Worm (Caenorhabditis elegans) whole organism, L1 larva: ENCODE results near the gene nhr-116.

Source experiments
- Y116A8C.19 ChIP-seq: sonication (generic microtip); optimal IDR thresholded peaks from 2 replicates; lab custom pipeline; 2016; ENCODE audit warnings: missing compliant biosample characterization, missing genetic modification characterization, borderline replicate concordance
- aha-1 ChIP-seq: fragments of 150-350 bp; optimal IDR thresholded peaks from 2 replicates; lab custom pipeline; 2014; ENCODE audit warnings: missing biosample characterization, missing genetic modification characterization
- aly-2 ChIP-seq: fragments of 150-350 bp; optimal IDR thresholded peaks from 2 replicates; lab custom pipeline; 2014; ENCODE audit warnings: missing biosample characterization, missing genetic modification characterization
- ceh-88 ChIP-seq: fragments of 200-800 bp; sonication (Bioruptor generic); IDR thresholded peaks from 2 replicates; pipeline ENCODE4 v1.3.6; 2022; ENCODE audit warnings: missing genetic modification characterization, missing compliant biosample characterization
- ceh-90 ChIP-seq: sonication (generic microtip); optimal IDR thresholded peaks from 2 replicates; lab custom pipeline; 2016; ENCODE audit warnings: missing genetic modification characterization, missing compliant biosample characterization
- ces-1 ChIP-seq: fragments of 150-350 bp; optimal IDR thresholded peaks from 2 replicates; lab custom pipeline; 2014; ENCODE audit warnings: missing biosample characterization, missing genetic modification reagents, missing genetic modification characterization
- dpl-1 ChIP-seq, 3 experiments: fragments of 150-350 bp in 2 of 3; sonication (generic microtip) in 1 of 3; optimal IDR thresholded peaks; 2 replicates each; lab custom pipeline; 2014 to 2017; ENCODE audit warnings: missing biosample characterization in 3 of 3, missing genetic modification characterization in 3 of 3, missing genetic modification reagents in 3 of 3
- dsc-1 ChIP-seq: sonication (generic microtip); optimal IDR thresholded peaks from 2 replicates; lab custom pipeline; 2016; ENCODE audit warnings: mild to moderate bottlenecking, missing genetic modification characterization, missing compliant biosample characterization
- efl-1 ChIP-seq, 4 experiments: fragments of 150-350 bp; optimal IDR thresholded peaks in 3 of 4; peaks in 1 of 4; 1 replicate in 1 of 4; 2 replicates in 3 of 4; lab custom pipeline; 2014; ENCODE audit warnings: missing biosample characterization in 2 of 4, missing genetic modification characterization in 2 of 4, missing genetic modification reagents in 2 of 4
- egl-27 ChIP-seq, 2 experiments: fragments of 150-350 bp in 1 of 2; sonication (generic microtip); optimal IDR thresholded peaks; 3 replicates each; lab custom pipeline; 2017 to 2018; ENCODE audit warnings: missing biosample characterization in 2 of 2, missing genetic modification characterization in 2 of 2, missing genetic modification reagents in 2 of 2
- elt-2 ChIP-seq: sonication (generic microtip); optimal IDR thresholded peaks from 2 replicates; lab custom pipeline; 2016; ENCODE audit warnings: missing genetic modification characterization, mild to moderate bottlenecking, inconsistent platforms, missing compliant biosample characterization, missing genetic modification reagents
- fkh-10 ChIP-seq: sonication (generic microtip); optimal IDR thresholded peaks from 2 replicates; lab custom pipeline; 2017; ENCODE audit warnings: missing biosample characterization, missing genetic modification reagents, missing genetic modification characterization
- fkh-4 ChIP-seq: sonication (generic microtip); optimal IDR thresholded peaks from 2 replicates; lab custom pipeline; 2016; ENCODE audit warnings: missing compliant biosample characterization, missing genetic modification characterization, borderline replicate concordance
- hpl-2 ChIP-seq: fragments of 150-350 bp; optimal IDR thresholded peaks from 2 replicates; lab custom pipeline; 2014; ENCODE audit warnings: missing biosample characterization, missing genetic modification reagents, missing genetic modification characterization
- jun-1 ChIP-seq: fragments of 150-350 bp; optimal IDR thresholded peaks from 2 replicates; lab custom pipeline; 2014; ENCODE audit warnings: missing biosample characterization, missing genetic modification reagents, missing genetic modification characterization
- lin-14 ChIP-seq: fragments of 200-800 bp; sonication (Bioruptor generic); optimal IDR thresholded peaks from 2 replicates; lab custom pipeline; 2018; ENCODE audit warnings: mild to moderate bottlenecking, missing genetic modification characterization, moderate library complexity, missing compliant biosample characterization
- lsy-2 ChIP-seq, 2 experiments: fragments of 150-350 bp; optimal IDR thresholded peaks; 2 replicates each; lab custom pipeline; 2014; ENCODE audit warnings: missing biosample characterization in 2 of 2, missing genetic modification characterization in 2 of 2
- mdl-1 ChIP-seq, 2 experiments: fragments of 150-350 bp; optimal IDR thresholded peaks; 2 replicates each; lab custom pipeline; 2014 to 2017; ENCODE audit warnings: missing biosample characterization in 2 of 2, missing genetic modification characterization in 2 of 2, inconsistent platforms in 1 of 2
- mef-2 ChIP-seq: fragments of 150-350 bp; optimal IDR thresholded peaks from 2 replicates; lab custom pipeline; 2014; ENCODE audit warnings: missing biosample characterization, missing genetic modification characterization
- nhr-11 ChIP-seq: fragments of 150-350 bp; optimal IDR thresholded peaks from 2 replicates; lab custom pipeline; 2014; ENCODE audit warnings: missing biosample characterization, missing genetic modification characterization
- nhr-12 ChIP-seq: sonication (generic microtip); optimal IDR thresholded peaks from 2 replicates; lab custom pipeline; 2017; ENCODE audit warnings: missing biosample characterization, missing genetic modification characterization
- nhr-19 ChIP-seq: fragments of 200-800 bp; sonication (Bioruptor generic); conservative IDR thresholded peaks from 2 replicates; pipeline ENCODE4 v1.3.6; 2022; ENCODE audit warnings: missing genetic modification characterization, missing compliant biosample characterization
- nhr-20 ChIP-seq: sonication (generic microtip); optimal IDR thresholded peaks from 2 replicates; lab custom pipeline; 2016; ENCODE audit warnings: mild to moderate bottlenecking, missing genetic modification characterization, missing compliant biosample characterization
- nhr-28 ChIP-seq: fragments of 150-350 bp; optimal IDR thresholded peaks from 2 replicates; lab custom pipeline; 2014; ENCODE audit warnings: missing biosample characterization, missing genetic modification characterization
- nhr-71 ChIP-seq: sonication (generic microtip); optimal IDR thresholded peaks from 2 replicates; lab custom pipeline; 2016; ENCODE audit warnings: mild to moderate bottlenecking, missing genetic modification characterization, moderate library complexity, missing compliant biosample characterization
- nhr-77 ChIP-seq: fragments of 150-350 bp; optimal IDR thresholded peaks from 2 replicates; lab custom pipeline; 2014; ENCODE audit warnings: missing biosample characterization, missing genetic modification characterization
- nhr-85 ChIP-seq: sonication (generic microtip); peaks from one replicate; lab custom pipeline; 2016; ENCODE audit warnings: missing genetic modification characterization, inconsistent platforms, missing compliant biosample characterization
- pag-3 ChIP-seq: sonication (generic microtip); optimal IDR thresholded peaks from 2 replicates; lab custom pipeline; 2017; ENCODE audit warnings: missing genetic modification characterization, mild to moderate bottlenecking, missing compliant biosample characterization, antibody characterized with exemption, borderline replicate concordance; ENCODE audit not compliant: insufficient read depth
- rnt-1 ChIP-seq: sonication (generic microtip); optimal IDR thresholded peaks from 2 replicates; lab custom pipeline; 2016; ENCODE audit warnings: mild to moderate bottlenecking, missing genetic modification characterization, moderate library complexity, missing compliant biosample characterization
- sup-37 ChIP-seq: fragments of 200-800 bp; sonication (Bioruptor generic); optimal IDR thresholded peaks from 2 replicates; lab custom pipeline; 2018; ENCODE audit warnings: mild to moderate bottlenecking, missing genetic modification characterization, missing compliant biosample characterization
- unc-30 ChIP-seq: sonication (generic microtip); optimal IDR thresholded peaks from 2 replicates; lab custom pipeline; 2017; ENCODE audit warnings: missing biosample characterization, missing genetic modification characterization
- unc-86 ChIP-seq: sonication (generic microtip); optimal IDR thresholded peaks from 2 replicates; lab custom pipeline; 2016; ENCODE audit warnings: missing genetic modification characterization, missing compliant biosample characterization
- ztf-11 ChIP-seq, 2 experiments: sonication (generic microtip); optimal IDR thresholded peaks; 2 replicates each; lab custom pipeline; 2016 to 2017; ENCODE audit warnings: missing genetic modification characterization in 2 of 2, missing biosample characterization in 1 of 2, missing compliant biosample characterization in 1 of 2

Gene nhr-116

DNA sequence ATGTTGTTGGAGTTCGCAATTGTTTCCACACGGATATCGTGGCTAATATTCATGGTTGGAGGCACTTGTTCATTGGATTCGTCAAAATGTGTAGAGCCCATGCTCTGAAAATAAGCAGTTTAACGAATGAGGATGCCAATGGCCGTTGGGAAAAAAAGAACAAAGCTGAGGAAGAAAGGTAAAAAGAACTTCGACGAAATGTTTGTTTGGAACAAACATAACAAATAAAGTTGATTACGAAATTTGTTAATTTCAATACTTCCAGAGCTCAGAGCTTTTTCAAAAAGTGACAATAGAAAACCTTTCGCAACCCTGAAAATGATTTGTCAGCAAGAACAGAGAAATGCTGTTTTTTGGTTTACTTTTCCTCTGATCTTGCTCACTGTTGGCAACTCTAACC is 32.0 kb upstream of the nhr-116 start, which contains the start of gene F09C6.3:
F09C6.3 (minus strand) TSS at position 101 of the 400 bp plus-strand sequence.
- no peak for TF ChIP-seq rnt-1 (tag; lab: Kevin White, UChicago)
- TF ChIP-seq fkh-10 (GFP tag; lab: Kevin White, UChicago), result no peak
- TF ChIP-seq ceh-90 (tag; lab: Kevin White, UChicago), result no peak

DNA sequence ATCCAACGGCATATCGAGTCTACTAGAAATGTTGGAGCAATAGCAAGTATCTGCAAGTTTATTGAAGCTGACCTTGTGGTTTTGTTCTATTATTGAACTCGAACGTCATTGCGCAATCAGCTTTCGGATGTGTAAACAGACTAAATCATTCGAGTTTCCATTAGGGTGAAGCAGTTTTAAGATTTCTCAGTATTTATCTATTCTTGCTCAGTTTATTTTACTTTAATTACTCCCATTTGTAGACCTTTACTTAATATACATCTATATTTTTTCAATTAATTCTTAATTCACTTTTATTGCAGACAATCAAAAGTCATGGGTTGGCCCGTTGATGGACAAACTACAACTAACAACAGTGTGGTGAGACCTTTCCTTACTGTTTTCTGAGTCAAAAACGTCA is 31.4 kb upstream of the nhr-116 start, which contains the start of gene F09C6.14:
F09C6.14 (plus strand) TSS at position 301 of the 400 bp plus-strand sequence.
- TF ChIP-seq elt-2 (tag; lab: Kevin White, UChicago) (no peak), lin-14 (GFP tag; lab: Kevin White, UChicago) (no peak), nhr-19 (GFP tag; lab: Robert Waterston, UW) (no peak), nhr-85 (tag; lab: Kevin White, UChicago) (no peak), ces-1 (GFP tag; lab: Kevin White, UChicago) (no peak), unc-86 (tag; lab: Kevin White, UChicago) (no peak), nhr-11 (tag; lab: Kevin White, UChicago) (no peak), dsc-1 (no peak)

DNA sequence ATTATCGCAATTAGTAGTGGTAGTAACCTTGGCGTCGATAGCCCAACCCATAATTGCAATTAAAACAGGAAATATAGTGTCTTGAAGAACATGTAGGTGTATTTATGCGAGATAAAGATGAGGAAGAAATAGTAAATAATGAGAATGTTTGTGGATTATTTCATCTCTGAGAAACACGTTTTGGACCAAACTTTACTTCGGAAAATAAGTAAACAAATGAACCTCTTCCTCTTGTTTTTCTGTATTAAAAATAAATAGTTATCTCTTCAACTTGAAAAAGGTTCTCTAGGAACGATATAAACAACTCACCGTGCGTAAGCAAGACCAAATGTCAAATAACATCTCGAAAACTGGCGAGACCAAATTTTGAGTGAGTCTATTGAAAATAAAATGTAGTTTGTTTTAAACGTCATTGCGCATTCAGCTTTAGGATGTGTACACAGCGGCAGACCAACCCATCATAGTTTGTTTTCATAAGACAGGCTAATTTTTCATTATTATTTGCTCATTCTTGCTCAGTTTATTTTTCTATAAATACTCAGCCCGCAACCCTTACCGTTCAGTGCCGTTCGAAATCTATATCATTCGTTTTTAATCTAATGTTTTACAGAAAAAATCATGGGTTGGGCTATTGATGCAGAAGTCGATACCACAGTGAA is 29.6 kb upstream of the nhr-116 start, which contains the start of the genes F09C6.11 and F09C6.12:
F09C6.11 (minus strand) TSS at position 51 of the 659 bp plus-strand sequence.
F09C6.12 (plus strand) TSS at position 609 of the 659 bp plus-strand sequence.
- TF ChIP-seq nhr-20 (tag; lab: Kevin White, UChicago) (peak; percentile 47), nhr-77 (tag; lab: Kevin White, UChicago) (peak; percentile 8), pag-3 (tag; lab: Kevin White, UChicago) (no peak), ceh-90 (tag; lab: Kevin White, UChicago) (no peak), ztf-11 (tag; optimal IDR thresholded peaks at IDR 0.05; lab: Kevin White, UChicago) (no peak), nhr-71 (no peak), mef-2 (tag; lab: Kevin White, UChicago) (no peak), egl-27 (tag; optimal IDR thresholded peaks at IDR 0.05; lab: Kevin White, UChicago) (no peak), ceh-88 (no peak), fkh-4 (tag; lab: Kevin White, UChicago) (no peak), fkh-10 (GFP tag; lab: Kevin White, UChicago) (no peak)

DNA sequence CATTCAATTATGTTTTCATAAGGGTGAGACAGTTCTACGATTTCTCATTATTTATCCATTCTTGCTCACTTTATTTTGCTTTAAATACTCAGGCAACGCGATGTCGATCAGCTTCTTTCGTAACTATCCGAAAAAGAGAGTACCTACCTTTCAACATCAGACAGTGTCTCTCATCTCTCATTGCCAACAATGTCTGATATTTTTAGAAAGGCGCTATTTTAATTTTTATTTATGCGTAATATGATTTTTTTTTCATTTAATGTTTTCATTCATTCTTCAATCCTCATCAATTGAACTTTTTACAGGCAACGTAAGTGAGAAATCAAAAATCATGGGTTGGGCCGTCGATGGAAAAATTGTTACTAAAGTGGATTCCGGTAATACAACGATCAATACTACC is 27.3 kb upstream of the nhr-116 start, which contains the start of gene F09C6.13:
F09C6.13 (plus strand) TSS at position 301 of the 400 bp plus-strand sequence.
- TF ChIP-seq mdl-1 (tag; optimal IDR thresholded peaks at IDR 0.05; lab: Kevin White, UChicago) (no peak), nhr-12 (no peak), hpl-2 (GFP tag; lab: Kevin White, UChicago) (no peak), sup-37 (GFP tag; lab: Kevin White, UChicago) (no peak), elt-2 (tag; lab: Kevin White, UChicago) (no peak), aha-1 (no peak), unc-30 (no peak), nhr-28 (no peak), lsy-2 (tag; optimal IDR thresholded peaks at IDR 0.05; lab: Kevin White, UChicago) (no peak), jun-1 (tag; lab: Kevin White, UChicago) (no peak), pag-3 (tag; lab: Kevin White, UChicago) (no peak), Y116A8C.19 (tag; lab: Kevin White, UChicago) (no peak), efl-1 (optimal IDR thresholded peaks at IDR 0.05; lab: Kevin White, UChicago) (no peak), efl-1 (GFP tag; optimal IDR thresholded peaks at IDR 0.05 in 1 of 2; lab: Kevin White, UChicago) (no peak), aly-2 (tag; lab: Kevin White, UChicago) (no peak), dpl-1 (GFP tag; optimal IDR thresholded peaks at IDR 0.05; lab: Kevin White, UChicago) (no peak)
